Fruit fly (Drosophila melanogaster) whole organism, pupa: ENCODE measurements around the gene CG31917.

Source experiments
- CG10348 ChIP-seq: fragments of 200-800 bp; sonication (Bioruptor generic); IDR thresholded peaks from 2 replicates; pipeline ENCODE4 v1.3.6; 2022; ENCODE audit warnings: missing biosample characterization, missing genetic modification characterization
- CG12605 ChIP-seq: fragments of 200-800 bp; sonication (Bioruptor generic); IDR thresholded peaks from 2 replicates; pipeline ENCODE4 v1.3.6; 2022; ENCODE audit warnings: missing biosample characterization, missing genetic modification characterization
- CG13204 ChIP-seq: fragments of 200-800 bp; sonication (Bioruptor generic); optimal IDR thresholded peaks from 2 replicates; lab custom pipeline; 2018; ENCODE audit warnings: missing biosample characterization, mild to moderate bottlenecking, missing genetic modification characterization, moderate library complexity
- CG14655 ChIP-seq: fragments of 200-800 bp; sonication (Bioruptor generic); optimal IDR thresholded peaks from 3 replicates; lab custom pipeline; 2017; ENCODE audit warnings: mild to moderate bottlenecking, missing biosample characterization, missing genetic modification reagents, missing genetic modification characterization
- CG15710 ChIP-seq: fragments of 200-800 bp; sonication (Bioruptor generic); optimal IDR thresholded peaks from 2 replicates; lab custom pipeline; 2018; ENCODE audit warnings: missing biosample characterization, mild to moderate bottlenecking, missing genetic modification characterization, moderate library complexity
- CG17806 ChIP-seq: fragments of 200-800 bp; sonication (Bioruptor generic); optimal IDR thresholded peaks from 2 replicates; lab custom pipeline; 2018; ENCODE audit warnings: missing biosample characterization, mild to moderate bottlenecking, missing genetic modification characterization, moderate library complexity
- CG32121 ChIP-seq: fragments of 200-800 bp; sonication (Bioruptor generic); IDR thresholded peaks from 2 replicates; pipeline ENCODE4 v1.3.6; 2022; ENCODE audit warnings: missing biosample characterization, missing genetic modification characterization
- CG34367 ChIP-seq: fragments of 200-800 bp; sonication (Bioruptor generic); optimal IDR thresholded peaks from 2 replicates; lab custom pipeline; 2018; ENCODE audit warnings: missing biosample characterization, mild to moderate bottlenecking, missing genetic modification characterization
- CG4496 ChIP-seq: fragments of 200-800 bp; sonication (Bioruptor generic); IDR thresholded peaks from 3 replicates; pipeline ENCODE4 v1.3.6; 2022; ENCODE audit warnings: missing biosample characterization, missing genetic modification characterization
- CG8159 ChIP-seq: fragments of 200-800 bp; sonication (Bioruptor generic); optimal IDR thresholded peaks from 3 replicates; lab custom pipeline; 2018; ENCODE audit warnings: missing biosample characterization, mild to moderate bottlenecking, missing genetic modification characterization, moderate library complexity
- CG8301 ChIP-seq: fragments of 200-800 bp; sonication (Bioruptor generic); optimal IDR thresholded peaks from 2 replicates; lab custom pipeline; 2018; ENCODE audit warnings: missing biosample characterization, mild to moderate bottlenecking, missing genetic modification characterization
- CG9948 ChIP-seq: fragments of 200-800 bp; sonication (Bioruptor generic); optimal IDR thresholded peaks from 2 replicates; lab custom pipeline; 2018; ENCODE audit warnings: missing biosample characterization, mild to moderate bottlenecking, missing genetic modification characterization, moderate library complexity
- D1 ChIP-seq: fragments of 200-800 bp; sonication (Bioruptor generic); optimal IDR thresholded peaks from 2 replicates; lab custom pipeline; 2018; ENCODE audit warnings: missing biosample characterization, mild to moderate bottlenecking, missing genetic modification characterization, moderate library complexity
- EcR ChIP-seq: fragments of 200-800 bp; sonication (Bioruptor generic); optimal IDR thresholded peaks from 3 replicates; lab custom pipeline; 2019; ENCODE audit warnings: missing biosample characterization, missing genetic modification characterization, mild to moderate bottlenecking, moderate library complexity, missing genetic modification reagents
- Ets98B ChIP-seq: fragments of 200-800 bp; sonication (Bioruptor generic); IDR thresholded peaks from 2 replicates; pipeline ENCODE4 v1.3.6; 2022; ENCODE audit warnings: missing biosample characterization, missing genetic modification characterization
- Pif1A ChIP-seq: fragments of 200-800 bp; sonication (Bioruptor generic); optimal IDR thresholded peaks from 3 replicates; lab custom pipeline; 2016; ENCODE audit warnings: missing biosample characterization, missing genetic modification characterization
- Pif1B ChIP-seq: fragments of 200-800 bp; sonication (Bioruptor generic); optimal IDR thresholded peaks from 3 replicates; lab custom pipeline; 2016; ENCODE audit warnings: missing biosample characterization, missing genetic modification characterization
- Snoo ChIP-seq: fragments of 200-800 bp; sonication (Bioruptor generic); optimal IDR thresholded peaks from 3 replicates; lab custom pipeline; 2017; ENCODE audit warnings: missing biosample characterization, mild to moderate bottlenecking, missing genetic modification characterization, inconsistent platforms
- fd96Ca ChIP-seq: fragments of 200-800 bp; sonication (Bioruptor generic); IDR thresholded peaks from 3 replicates; pipeline ENCODE4 v1.3.6; 2022; ENCODE audit warnings: missing biosample characterization, missing genetic modification characterization
- gl ChIP-seq: fragments of 200-800 bp; sonication (Bioruptor generic); optimal IDR thresholded peaks from 2 replicates; lab custom pipeline; 2018; ENCODE audit warnings: missing biosample characterization, mild to moderate bottlenecking, missing genetic modification characterization
- rn ChIP-seq: fragments of 200-800 bp; sonication (Bioruptor generic); IDR thresholded peaks from 2 replicates; pipeline ENCODE4 v1.3.6; 2022; ENCODE audit warnings: missing biosample characterization, missing genetic modification characterization

Gene CG31917

DNA sequence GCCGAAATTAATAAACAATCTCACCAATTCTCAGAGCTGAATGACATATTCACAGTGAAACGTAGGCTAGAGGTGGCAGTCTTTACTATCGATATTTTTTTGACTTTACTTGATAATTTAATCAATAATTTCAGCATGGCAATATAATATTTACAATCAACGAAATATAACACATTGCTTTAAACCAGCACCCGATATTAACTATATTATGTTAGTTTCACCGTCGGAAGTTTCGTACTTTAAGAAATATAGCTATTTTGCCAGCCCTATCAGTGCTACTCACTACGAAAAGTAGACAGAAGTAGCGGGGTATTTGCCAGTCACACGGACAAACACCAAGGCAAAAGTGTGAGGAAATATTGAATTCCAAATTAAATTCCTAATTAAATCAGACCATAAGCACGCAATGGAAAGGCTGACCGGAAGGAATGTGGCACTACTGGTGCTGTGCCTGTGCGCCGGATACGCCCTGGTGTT is at the start of gene CG31917, which contains the start of the genes Tfb5 and SelT:
Gene CG31917 (minus strand): TSS at position 51 of the 477 bp plus-strand sequence.
Gene Tfb5 (minus strand): TSS at position 51 of the 477 bp plus-strand sequence.
Gene SelT (plus strand): TSS at position 139 of the 477 bp plus-strand sequence.
- no peak for TF ChIP-seq fd96Ca (GFP tag; lab: Robert Waterston, UW)
- peak; percentile 43 for TF ChIP-seq CG15710 (tag; lab: Kevin White, UChicago)
- no peak for TF ChIP-seq Ets98B (GFP tag; lab: Robert Waterston, UW)
- TF ChIP-seq EcR = peak; percentile 29
- TF ChIP-seq CG8159 = peak; percentile 31
- TF ChIP-seq CG17806 (tag; lab: Kevin White, UChicago) = peak; percentile 13
- TF ChIP-seq, all 21 proteins: peak for 4

DNA sequence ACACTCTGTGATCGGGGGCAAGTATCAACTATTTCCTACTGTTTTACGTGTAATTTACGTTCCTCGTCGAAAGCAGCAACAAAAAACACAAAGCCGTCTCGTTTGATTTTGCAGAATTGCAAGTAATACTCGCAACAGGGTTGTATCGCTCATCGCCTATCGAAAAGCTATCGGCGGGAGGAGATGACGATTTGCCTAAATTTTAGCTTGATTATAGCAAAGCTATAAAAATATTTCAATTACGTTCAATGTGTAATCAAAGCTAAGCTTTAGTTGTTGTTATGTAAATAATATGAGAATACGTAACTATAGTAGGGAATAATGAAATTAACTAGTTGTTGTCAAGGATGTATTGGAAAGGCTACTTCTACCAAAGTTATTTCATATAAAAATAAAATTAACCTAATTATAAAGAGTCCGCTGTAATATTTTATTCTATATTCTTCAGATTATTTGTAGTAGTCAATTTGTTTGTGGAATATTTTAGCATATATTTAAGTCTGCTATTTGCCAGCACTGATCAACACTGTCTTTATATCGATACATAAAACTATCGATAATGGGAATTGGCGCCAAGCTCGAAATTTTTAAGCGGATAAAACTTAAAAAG is 49.1 kb upstream of the CG31917 start, which contains the start of gene Rpn11:
Gene Rpn11 (minus strand): TSS at position 146 of the 610 bp plus-strand sequence.
- TF ChIP-seq CG32121 (GFP tag; lab: Robert Waterston, UW) = no peak
- no peak for TF ChIP-seq Pif1B
- peak; percentile 52 for TF ChIP-seq CG15710 (tag; lab: Kevin White, UChicago)
- no peak for TF ChIP-seq rn (GFP tag; lab: Robert Waterston, UW)
- TF ChIP-seq CG9948 (tag; lab: Kevin White, UChicago) = peak; percentile 41
- TF ChIP-seq CG14655 (GFP tag; lab: Kevin White, UChicago) = no peak
- no peak for TF ChIP-seq D1
- no peak for TF ChIP-seq CG10348 (GFP tag; lab: Robert Waterston, UW)
- no peak for TF ChIP-seq CG13204 (GFP tag; lab: Kevin White, UChicago)
- peak; percentile 31 for TF ChIP-seq CG17806 (tag; lab: Kevin White, UChicago)
- TF ChIP-seq Pif1A (GFP tag; lab: Kevin White, UChicago) = no peak
- TF ChIP-seq CG34367 = peak; percentile 43
- no peak for TF ChIP-seq fd96Ca (GFP tag; lab: Robert Waterston, UW)
- TF ChIP-seq EcR = no peak
- TF ChIP-seq CG8301 (tag; lab: Kevin White, UChicago) = peak; percentile 39
- peak; percentile 49 for TF ChIP-seq Snoo (tag; lab: Kevin White, UChicago)
- TF ChIP-seq CG8159 = peak; percentile 62
- no peak for TF ChIP-seq gl (tag; lab: Kevin White, UChicago)
- TF ChIP-seq CG4496 (GFP tag; lab: Robert Waterston, UW) = peak; percentile 40; the same call in 1 of the 3 replicates
- no peak for TF ChIP-seq CG12605 (GFP tag; lab: Robert Waterston, UW)
- no peak for TF ChIP-seq Ets98B (GFP tag; lab: Robert Waterston, UW)

DNA sequence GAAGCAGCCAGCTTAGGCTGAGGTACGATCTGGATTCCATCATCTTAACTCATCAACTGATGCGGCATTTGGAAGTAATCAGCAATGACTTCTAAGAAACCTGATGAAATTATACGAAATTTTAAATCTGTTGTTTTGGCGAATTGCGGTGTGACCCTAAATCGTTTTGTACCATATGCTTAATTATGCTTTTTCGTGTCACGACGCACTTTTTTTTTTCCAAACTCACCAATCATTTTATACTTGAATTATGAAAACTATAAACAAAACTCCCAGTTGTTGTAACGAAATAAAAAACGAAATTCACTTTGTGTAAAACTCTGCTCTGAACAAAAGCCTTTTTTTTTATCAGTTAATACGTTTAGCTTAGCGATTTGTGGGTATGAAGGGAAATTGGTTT is 47.5 kb upstream of the CG31917 start, which contains the start of gene Nepl3:
Gene Nepl3 (minus strand): TSS at position 155 of the 400 bp plus-strand sequence.
- TF ChIP-seq rn (GFP tag; lab: Robert Waterston, UW) (no peak), CG13204 (GFP tag; lab: Kevin White, UChicago) (no peak), Ets98B (GFP tag; lab: Robert Waterston, UW) (no peak), CG4496 (GFP tag; lab: Robert Waterston, UW) (no peak), gl (tag; lab: Kevin White, UChicago) (no peak), CG17806 (tag; lab: Kevin White, UChicago) (no peak), CG12605 (GFP tag; lab: Robert Waterston, UW) (no peak), CG15710 (tag; lab: Kevin White, UChicago) (no peak), Snoo (tag; lab: Kevin White, UChicago) (no peak), CG8301 (tag; lab: Kevin White, UChicago) (no peak), EcR (no peak), CG34367 (no peak), D1 (no peak), Pif1B (no peak), CG10348 (GFP tag; lab: Robert Waterston, UW) (no peak), fd96Ca (GFP tag; lab: Robert Waterston, UW) (no peak), CG14655 (GFP tag; lab: Kevin White, UChicago) (no peak), CG32121 (GFP tag; lab: Robert Waterston, UW) (no peak), CG9948 (tag; lab: Kevin White, UChicago) (no peak)

DNA sequence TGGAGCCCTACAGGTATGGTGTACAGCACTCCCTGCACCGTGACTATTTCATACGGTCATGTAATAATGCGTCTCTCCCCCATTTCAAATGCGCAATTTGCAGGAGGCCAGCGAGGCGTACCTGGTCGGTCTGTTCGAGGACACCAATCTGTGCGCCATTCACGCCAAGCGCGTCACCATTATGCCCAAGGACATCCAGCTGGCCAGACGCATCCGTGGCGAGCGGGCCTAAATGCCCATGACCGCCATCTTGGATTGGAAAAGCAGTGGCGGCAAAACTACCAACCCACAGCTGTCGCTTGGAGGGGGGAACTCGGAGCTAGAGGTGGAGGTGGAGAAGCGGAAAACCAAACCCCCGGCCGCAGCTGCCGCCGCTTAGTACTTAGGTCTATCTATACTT is 44.9 kb upstream of the CG31917 start:
- no peak for TF ChIP-seq CG10348 (GFP tag; lab: Robert Waterston, UW)
- TF ChIP-seq CG12605 (GFP tag; lab: Robert Waterston, UW) = no peak
- no peak for TF ChIP-seq fd96Ca (GFP tag; lab: Robert Waterston, UW)
- TF ChIP-seq CG14655 (GFP tag; lab: Kevin White, UChicago) = no peak
- no peak for TF ChIP-seq Pif1B

DNA sequence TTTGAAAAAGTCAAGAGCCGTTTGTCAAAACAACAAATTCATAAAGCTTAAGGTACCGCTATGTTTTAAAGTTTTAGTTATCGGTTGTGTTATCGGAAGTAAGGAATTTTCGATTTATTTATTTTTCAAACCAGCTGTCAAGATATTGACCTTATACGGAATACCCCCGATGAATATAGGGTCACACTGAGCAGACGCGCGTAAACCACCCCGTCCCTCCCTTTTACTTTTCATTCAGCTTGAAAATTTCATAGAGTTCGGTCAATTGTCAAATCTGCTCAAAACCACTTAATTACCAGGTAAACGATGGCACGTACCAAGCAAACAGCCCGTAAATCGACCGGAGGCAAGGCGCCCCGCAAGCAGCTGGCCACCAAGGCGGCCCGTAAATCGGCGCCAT is 44.3 kb upstream of the CG31917 start, which contains the start of the genes CG14036 and His3.3A:
Gene CG14036 (minus strand): TSS at position 64 of the 400 bp plus-strand sequence.
Gene His3.3A (plus strand): TSS at position 106 of the 400 bp plus-strand sequence.
- TF ChIP-seq CG9948 (tag; lab: Kevin White, UChicago) (no peak), CG17806 (tag; lab: Kevin White, UChicago) (no peak), CG12605 (GFP tag; lab: Robert Waterston, UW) (no peak), CG8159 (no peak), CG4496 (GFP tag; lab: Robert Waterston, UW) (no peak), EcR (peak; percentile 25), CG15710 (tag; lab: Kevin White, UChicago) (peak; percentile 0), CG32121 (GFP tag; lab: Robert Waterston, UW) (peak; percentile 35; the same call in 1 of the 2 replicates)

DNA sequence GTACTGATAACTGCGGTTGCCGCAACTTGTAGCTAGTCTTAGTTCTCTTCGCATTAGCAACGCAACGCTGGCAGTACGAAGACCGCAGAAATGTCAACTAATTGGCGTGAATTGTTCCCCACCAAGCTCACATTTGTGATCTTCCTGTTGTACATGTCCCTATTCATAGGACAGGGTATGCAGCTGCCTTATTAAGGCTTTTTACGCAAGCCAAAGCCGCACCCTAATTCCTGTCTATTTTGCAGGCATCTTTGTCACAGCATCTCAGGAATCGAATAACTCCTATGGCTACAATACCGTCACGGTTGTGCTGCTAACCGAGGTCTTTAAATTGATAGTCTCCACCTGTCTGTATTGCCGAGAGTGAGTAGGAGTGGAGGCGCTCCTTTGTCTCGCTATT is 42.4 kb upstream of the CG31917 start, which contains the start of gene eIF3h:
Gene eIF3h (minus strand): TSS at position 101 of the 400 bp plus-strand sequence.
- TF ChIP-seq CG32121 (GFP tag; lab: Robert Waterston, UW) (no peak), CG8301 (tag; lab: Kevin White, UChicago) (no peak), EcR (no peak)
